Fruit fly (Drosophila melanogaster) ovary, adult (tissue): Measurements from ENCODE around the gene dj-1beta.
A peak's percentile ranks its signal among the peaks of the same experiment; 100 is the strongest.

Experiments used
- CG17801 ChIP-seq: fragments of 200-800 bp; optimal IDR thresholded peaks from 2 replicates; lab custom pipeline; 2019; ENCODE audit warnings: missing biosample characterization, mild to moderate bottlenecking, missing genetic modification characterization, moderate library complexity; ENCODE audit not compliant: partially characterized antibody

The dj-1beta gene

DNA sequence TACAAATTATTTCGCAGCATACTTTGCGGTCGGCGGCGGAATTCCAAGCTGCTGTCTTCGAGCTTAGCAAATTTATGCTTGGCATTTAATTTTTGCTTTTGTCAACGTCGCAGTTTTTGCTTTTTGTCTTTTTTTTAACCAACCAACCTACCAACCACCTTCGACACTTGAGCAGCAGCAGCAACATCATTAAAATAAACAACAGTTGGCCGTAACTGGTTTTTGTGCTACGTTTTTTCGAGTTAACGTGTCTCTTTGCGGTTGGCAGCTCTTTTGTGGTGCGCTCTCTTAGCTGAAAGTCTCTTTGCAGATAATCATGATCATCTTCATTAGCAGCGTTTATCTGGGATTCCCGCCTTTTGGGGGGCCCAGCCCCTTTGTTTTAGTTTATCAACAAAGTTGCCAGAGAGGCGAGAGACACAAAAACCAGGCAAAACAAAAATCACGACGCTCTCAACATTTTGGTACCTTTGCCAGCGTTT, 15.1 kb downstream of the dj-1beta start:
- TF ChIP-seq CG17801 (GFP tag; lab: Kevin White, UChicago), result peak; percentile 90

DNA sequence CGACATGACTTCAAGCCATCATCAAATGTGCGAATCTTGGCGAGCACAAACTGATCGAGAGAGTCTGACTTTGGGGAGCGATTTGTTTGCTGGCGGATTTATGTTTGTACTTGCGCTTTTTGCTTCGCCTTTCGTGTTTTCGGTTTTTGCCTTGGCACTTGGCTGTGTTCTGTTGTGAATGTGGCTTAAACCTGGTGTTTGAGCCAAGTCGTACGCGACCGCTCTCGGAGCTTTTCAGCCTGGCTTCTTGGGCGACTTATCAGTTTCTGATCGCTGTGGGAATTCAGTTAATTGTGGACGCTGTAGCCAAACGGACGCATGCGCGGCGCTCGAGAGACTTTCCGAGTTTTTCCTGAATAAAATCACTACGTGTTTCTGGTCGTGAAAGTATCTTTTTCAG, 20.6 kb downstream of the dj-1beta start, which contains the start of gene CG15544:
TSS of gene CG15544 (plus strand) at position 276 of the 400 bp plus-strand sequence.
- no peak for TF ChIP-seq CG17801 (GFP tag; lab: Kevin White, UChicago)

DNA sequence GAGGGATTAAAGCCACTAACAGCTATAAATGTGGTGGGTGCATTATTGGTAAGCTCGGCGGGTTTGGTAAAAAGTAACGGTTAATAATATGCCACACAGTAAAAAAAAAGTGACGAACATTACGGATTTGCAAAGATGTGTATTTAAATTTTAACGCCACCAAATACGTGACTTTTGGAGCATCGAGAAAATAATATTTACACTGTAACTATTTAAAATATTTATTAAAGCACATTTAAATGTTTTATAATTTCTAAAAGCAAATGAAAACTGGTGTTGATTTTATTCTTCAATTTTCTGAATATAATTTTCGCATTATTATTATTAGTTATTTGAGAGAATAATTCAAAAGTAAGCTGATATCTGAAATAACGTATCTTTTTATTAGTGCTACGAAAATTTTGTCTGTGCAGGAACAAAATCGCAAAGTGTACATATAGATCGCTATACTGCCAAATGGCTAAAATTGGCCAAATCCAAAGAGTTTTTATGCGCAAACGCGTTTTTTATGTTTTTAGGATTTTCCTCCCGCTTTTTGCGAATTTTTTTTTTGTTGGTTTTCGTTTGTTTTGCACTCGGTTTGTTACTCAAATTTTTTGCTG, 21.6 kb downstream of the dj-1beta start:
- no peak for TF ChIP-seq CG17801 (GFP tag; lab: Kevin White, UChicago)

DNA sequence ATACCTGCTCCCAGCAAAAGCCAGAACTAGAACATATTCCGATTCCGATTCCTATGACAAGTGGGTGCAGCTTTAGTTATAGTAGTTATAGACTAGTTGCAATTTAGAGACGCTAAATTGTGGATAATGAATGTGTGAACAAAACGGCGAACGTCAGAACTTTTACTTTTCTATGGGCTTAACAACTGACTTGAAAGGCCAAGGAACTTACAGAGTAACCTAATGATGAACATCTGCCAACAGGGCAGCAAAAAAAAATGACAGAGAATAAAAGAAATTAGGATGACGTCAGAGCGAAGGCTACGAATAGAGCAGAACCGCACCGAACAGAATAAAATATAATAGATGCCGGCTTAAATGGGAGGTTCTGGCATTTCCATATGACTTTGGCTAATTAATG, 25.2 kb downstream of the dj-1beta start:
- no peak for TF ChIP-seq CG17801 (GFP tag; lab: Kevin White, UChicago)

DNA sequence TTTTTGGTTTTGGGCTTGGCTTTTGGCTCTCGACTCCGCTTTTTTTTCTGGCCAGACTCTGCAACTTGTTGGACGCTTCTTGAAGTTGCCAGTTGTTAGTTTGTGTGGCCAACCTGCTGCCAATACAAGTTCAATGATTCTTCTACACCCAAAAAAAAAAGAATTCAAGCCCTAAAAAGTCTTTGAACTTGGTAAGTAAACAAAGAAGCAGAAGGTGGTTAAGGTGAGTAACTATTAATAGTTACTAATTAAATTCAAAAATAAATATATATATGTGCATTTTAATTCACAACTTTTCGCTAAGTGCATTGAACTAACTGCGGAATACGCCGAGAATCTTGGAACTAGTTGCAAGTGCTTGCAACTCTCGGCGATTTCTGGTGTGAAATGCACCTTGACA, 26.2 kb downstream of the dj-1beta start:
- no peak for TF ChIP-seq CG17801 (GFP tag; lab: Kevin White, UChicago)

DNA sequence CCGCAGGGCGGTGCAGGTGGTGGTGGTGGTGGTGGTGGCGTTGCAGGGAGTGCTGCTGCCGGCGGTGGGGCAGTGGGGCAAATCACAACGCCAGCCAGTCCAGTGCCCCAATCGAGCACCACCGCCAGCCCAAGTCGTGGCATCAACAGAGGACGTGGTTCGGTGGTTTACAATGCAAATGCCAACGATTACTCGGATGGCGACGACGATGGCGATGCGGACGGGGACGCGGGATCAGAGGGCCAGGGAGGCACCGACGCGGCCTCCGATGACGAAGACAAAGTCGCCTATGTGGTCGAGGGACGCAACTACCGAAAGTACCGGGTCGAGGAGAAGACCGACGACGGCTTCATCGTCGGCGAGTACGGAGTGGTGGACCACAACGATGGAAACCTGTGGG, 33.8 kb downstream of the dj-1beta start:
- no peak for TF ChIP-seq CG17801 (GFP tag; lab: Kevin White, UChicago)

DNA sequence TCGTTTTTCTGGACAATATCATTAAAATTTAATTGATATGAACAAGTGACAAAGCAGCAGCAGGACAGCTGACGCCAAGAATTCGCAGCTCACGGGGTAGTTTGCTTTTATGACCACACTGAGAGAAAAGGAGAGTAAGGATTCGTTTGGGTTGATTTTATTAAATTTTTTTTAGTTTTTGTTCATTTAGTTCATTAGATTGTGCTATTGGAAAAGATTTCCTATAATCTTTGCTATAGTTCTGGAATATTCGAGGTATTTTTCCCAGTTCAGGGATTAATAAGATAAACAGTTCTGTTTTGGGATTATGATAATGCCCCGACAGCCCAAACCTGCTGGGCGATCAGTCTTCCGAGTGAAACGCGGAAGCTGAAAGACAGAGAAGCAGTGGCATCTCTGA, 35.3 kb downstream of the dj-1beta start:
- no peak for TF ChIP-seq CG17801 (GFP tag; lab: Kevin White, UChicago)

DNA sequence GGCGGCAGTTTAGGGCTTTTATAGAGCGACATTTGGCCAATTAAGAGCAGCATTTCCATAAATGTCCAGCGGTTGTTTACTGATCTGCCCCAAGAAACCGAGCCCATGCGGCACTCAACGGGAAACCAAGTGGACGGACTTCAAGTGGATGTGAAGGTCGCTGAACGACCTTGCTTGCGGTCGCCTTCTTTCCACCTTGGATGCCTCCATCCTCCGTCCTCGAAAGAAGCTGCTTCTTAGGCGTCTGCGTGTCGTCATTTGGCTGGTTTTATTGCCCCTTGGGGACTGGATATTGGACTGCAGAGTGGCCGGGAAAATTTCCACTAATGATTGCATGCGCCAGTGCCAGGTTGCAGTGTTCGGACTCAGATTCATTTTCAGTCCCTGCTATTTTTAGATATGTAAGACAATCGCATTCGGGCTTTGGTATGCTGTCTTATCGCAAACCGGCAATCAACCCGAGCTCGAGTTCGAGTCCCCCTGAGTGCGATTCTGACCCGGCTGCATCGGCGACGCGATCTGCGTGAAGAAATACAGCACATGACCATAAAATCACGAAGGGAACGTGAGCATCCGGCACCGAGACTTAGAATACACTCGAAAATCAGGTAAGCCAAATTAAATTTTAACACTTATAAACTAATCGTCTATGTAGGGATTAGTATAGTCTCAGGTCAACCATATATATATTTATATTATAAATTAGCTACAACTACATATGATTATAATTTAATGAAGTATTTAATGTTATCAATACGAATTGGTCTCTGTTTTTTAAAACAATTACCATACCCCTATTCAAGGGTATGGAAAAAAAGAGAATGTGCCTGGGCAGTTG, 35.9 kb downstream of the dj-1beta start:
- no peak for TF ChIP-seq CG17801 (GFP tag; lab: Kevin White, UChicago)

DNA sequence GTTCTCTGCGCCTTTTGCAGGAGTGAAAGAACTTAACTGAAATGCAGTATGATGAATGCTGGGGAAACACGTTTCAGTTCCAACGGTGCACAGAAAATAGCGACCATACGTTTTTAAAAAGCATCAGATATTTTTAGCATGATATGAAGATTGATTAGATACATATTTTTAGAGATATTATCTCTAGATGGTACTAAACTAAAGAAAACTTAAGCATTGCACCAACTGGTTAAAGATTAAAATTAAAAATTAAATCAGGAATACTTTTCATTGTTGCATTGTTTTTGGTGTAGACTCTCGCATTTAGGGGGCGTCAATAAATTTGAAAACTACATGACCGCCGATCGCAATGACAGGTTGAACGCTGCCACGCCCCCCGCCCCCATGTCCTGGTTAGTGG, 36.8 kb downstream of the dj-1beta start:
- TF ChIP-seq CG17801 (GFP tag; lab: Kevin White, UChicago), result no peak

DNA sequence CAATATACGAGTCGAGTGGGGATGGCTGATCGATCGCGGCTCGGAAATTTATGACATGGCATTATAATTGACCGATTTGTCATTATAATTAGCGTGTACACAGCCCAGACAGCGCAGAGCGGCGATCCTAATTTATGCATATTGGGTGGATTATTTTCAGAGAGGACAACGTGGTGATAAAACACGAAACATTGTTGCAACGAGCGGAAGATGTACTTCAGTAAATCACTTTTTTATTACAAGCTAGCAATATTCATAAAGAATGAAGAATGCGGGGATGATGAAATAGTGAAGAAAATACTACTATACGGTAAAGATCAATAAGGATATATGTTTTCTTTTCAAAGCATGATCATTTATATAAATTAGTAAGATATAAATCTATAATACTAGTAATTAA, 37.5 kb downstream of the dj-1beta start:
- TF ChIP-seq CG17801 (GFP tag; lab: Kevin White, UChicago), result no peak

DNA sequence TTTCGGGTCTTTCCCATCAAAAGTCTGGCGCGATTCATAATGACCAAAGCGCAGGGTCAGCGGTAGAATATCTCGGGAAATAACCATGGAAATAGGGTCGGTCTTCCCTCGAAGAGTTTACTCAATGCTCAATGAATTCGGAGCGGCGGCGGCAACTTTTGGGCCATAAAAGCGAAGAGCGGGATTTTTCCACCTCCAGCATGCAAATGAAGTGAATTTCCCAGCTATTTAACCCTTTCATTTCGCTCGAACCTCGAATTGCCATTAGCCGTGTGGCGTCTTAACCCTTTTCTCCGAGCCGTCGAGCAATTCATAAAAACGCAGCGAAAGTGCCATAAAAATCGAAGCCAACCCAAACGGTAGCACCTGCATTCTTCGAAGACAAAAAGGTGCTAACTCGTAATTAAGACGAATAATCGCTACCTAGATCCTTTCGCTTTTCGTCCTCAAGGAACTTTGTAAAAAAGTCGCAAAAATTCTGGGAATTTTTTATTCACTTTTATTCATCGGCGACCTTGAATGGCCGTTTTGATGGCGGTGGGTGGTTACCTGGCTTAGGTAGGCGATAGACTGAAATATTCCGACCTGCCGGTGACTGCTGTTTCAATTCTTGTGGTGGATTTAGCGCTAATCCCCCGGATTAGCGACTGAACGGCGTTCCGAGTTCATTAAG, 42.7 kb downstream of the dj-1beta start:
- no peak for TF ChIP-seq CG17801 (GFP tag; lab: Kevin White, UChicago)

DNA sequence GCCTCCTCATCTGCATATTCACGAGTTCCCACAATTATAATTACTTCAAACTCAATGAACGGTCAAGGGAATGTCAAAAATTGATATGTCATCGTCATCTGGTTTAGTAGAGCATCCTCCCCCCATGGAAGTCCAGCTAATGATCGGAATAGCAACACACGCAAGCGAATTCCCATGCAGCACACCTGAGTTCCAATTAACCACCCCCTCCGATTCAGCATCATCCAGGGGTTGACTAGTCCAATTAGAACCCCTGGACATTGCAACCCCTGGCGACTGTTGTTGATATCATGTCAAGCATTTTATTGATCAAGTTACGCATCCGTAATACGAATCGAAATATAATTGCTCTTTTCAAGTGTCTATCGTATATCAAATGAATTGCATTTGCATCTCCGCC, 43.5 kb downstream of the dj-1beta start:
- no peak for TF ChIP-seq CG17801 (GFP tag; lab: Kevin White, UChicago)

DNA sequence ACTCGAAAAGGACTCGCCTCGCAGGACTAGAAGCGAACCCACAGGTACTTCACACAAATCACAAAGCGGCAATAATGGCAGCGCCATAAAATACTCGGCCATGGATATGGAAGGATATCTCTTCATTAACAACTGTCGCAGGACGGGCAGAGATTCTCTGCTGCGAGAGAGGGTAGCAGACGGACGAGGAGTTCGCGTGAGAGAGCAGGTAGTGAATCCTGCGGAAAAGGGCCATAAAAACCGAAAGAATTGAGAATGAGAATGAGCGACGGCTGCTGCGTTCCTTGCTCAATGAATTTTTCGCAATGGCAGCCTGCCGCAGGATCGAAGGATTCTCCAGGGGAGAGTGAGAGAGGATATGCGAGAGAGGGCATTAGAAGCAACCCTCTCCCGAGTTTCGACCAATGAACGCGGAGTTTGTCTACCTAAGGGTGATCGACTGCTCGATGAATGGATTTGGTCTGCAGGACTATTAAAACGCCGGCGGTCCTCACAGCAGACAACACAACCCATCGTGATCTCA, 45.0 kb downstream of the dj-1beta start, which contains the start of gene tll:
TSS of gene tll (plus strand) at position 473 of the 523 bp plus-strand sequence.
- TF ChIP-seq CG17801 (GFP tag; lab: Kevin White, UChicago), result no peak

DNA sequence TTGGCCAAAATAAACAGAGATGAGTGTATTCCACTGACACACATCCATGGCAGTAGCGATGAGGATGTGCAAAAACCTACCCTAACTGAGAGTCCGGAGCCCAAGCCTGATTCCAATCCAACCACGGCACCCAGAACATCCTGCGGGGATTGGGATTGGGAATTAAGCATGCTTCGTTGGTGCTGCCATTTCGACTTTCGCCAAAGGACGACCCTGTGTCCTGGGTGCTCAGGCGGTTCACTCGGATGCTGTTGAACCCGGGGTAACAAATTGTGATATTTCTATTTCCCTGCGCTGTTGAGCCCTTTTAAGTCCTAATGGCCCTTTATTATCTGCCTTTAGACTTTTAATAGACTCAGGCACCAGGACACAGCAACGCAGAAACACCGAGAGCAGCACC, 48.3 kb downstream of the dj-1beta start:
- TF ChIP-seq CG17801 (GFP tag; lab: Kevin White, UChicago), result no peak

DNA sequence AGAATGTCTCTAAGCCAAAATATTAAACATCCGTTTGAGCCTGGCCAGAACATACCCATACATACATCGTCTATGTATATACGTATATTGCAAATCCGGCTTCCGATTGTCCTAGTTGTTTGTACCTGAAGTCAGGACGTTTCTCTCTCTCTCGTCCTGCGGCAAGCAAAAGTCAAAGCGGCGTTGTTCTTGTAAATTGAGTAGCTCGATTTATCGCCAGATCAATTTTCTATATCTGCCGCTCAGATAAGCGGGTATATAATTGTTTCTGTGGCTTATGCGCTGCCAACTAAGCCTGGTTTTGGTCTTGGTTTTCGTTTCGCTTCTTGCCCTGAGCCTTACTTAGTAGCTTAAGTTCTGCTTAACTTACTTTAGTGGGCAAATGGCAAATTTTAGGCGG, 49.7 kb downstream of the dj-1beta start:
- no peak for TF ChIP-seq CG17801 (GFP tag; lab: Kevin White, UChicago)
